Worm (Caenorhabditis elegans) whole organism, late embryonic: Measurements from ENCODE around the gene Y73B6BL.29.
A peak's percentile ranks its signal among the peaks of the same experiment; 100 is the strongest.

Source experiments
- C08G9.2 ChIP-seq: sonication (generic microtip); optimal IDR thresholded peaks from 2 replicates; lab custom pipeline; 2016; ENCODE audit warnings: mild to moderate bottlenecking, missing genetic modification characterization, moderate library complexity, missing compliant biosample characterization
- F13H6.1 ChIP-seq: sonication (generic microtip); optimal IDR thresholded peaks from 2 replicates; lab custom pipeline; 2016; ENCODE audit warnings: missing genetic modification characterization, missing compliant biosample characterization
- K09A11.1 ChIP-seq: sonication (generic microtip); optimal IDR thresholded peaks from 2 replicates; lab custom pipeline; 2017; ENCODE audit warnings: antibody characterized with exemption, mild to moderate bottlenecking, missing genetic modification characterization, missing compliant biosample characterization; ENCODE audit not compliant: insufficient read depth
- Y22D7AL.16 ChIP-seq: sonication (generic microtip); optimal IDR thresholded peaks from 2 replicates; lab custom pipeline; 2016; ENCODE audit warnings: missing genetic modification characterization, missing compliant biosample characterization
- ahr-1 ChIP-seq: sonication (generic microtip); optimal IDR thresholded peaks from 2 replicates; lab custom pipeline; 2016; ENCODE audit warnings: missing genetic modification characterization, missing compliant biosample characterization
- ama-1 ChIP-seq: fragments of 150-350 bp; optimal IDR thresholded peaks from 2 replicates; lab custom pipeline; 2014
- ceh-18 ChIP-seq: sonication (generic microtip); optimal IDR thresholded peaks from 2 replicates; lab custom pipeline; 2016; ENCODE audit warnings: missing genetic modification characterization, missing compliant biosample characterization
- ceh-2 ChIP-seq: sonication (generic microtip); optimal IDR thresholded peaks from 2 replicates; lab custom pipeline; 2016; ENCODE audit warnings: missing genotype, missing genetic modification characterization, missing compliant biosample characterization
- ceh-22 ChIP-seq: sonication (generic microtip); optimal IDR thresholded peaks from 2 replicates; lab custom pipeline; 2017; ENCODE audit warnings: missing biosample characterization, missing genetic modification characterization
- ceh-24 ChIP-seq: sonication (generic microtip); optimal IDR thresholded peaks from 2 replicates; lab custom pipeline; 2016; ENCODE audit warnings: mild to moderate bottlenecking, missing genetic modification characterization, missing compliant biosample characterization
- ceh-30 ChIP-seq: fragments of 150-350 bp; optimal IDR thresholded peaks from 2 replicates; lab custom pipeline; 2014; ENCODE audit warnings: missing biosample characterization, missing genetic modification characterization
- ceh-45 ChIP-seq: fragments of 200-800 bp; sonication (Bioruptor generic); IDR thresholded peaks from 2 replicates; pipeline ENCODE4 v1.3.6; 2022; ENCODE audit warnings: missing genetic modification reagents, missing genetic modification characterization, missing compliant biosample characterization
- dmd-4 ChIP-seq: sonication (generic microtip); optimal IDR thresholded peaks from 2 replicates; lab custom pipeline; 2016; ENCODE audit warnings: borderline replicate concordance, missing genetic modification characterization, missing compliant biosample characterization
- dve-1 ChIP-seq: sonication (generic microtip); optimal IDR thresholded peaks from 2 replicates; lab custom pipeline; 2017; ENCODE audit warnings: antibody characterized with exemption, mild to moderate bottlenecking, missing genetic modification characterization, missing compliant biosample characterization
- elt-2 ChIP-seq: sonication (generic microtip); optimal IDR thresholded peaks from 2 replicates; lab custom pipeline; 2016; ENCODE audit warnings: missing genetic modification reagents, missing genetic modification characterization, missing compliant biosample characterization
- elt-4 ChIP-seq: sonication (generic microtip); optimal IDR thresholded peaks from 2 replicates; lab custom pipeline; 2016; ENCODE audit warnings: missing genetic modification characterization, missing compliant biosample characterization
- ets-4 ChIP-seq: sonication (generic microtip); optimal IDR thresholded peaks from 2 replicates; lab custom pipeline; 2016; ENCODE audit warnings: missing genetic modification characterization, missing compliant biosample characterization
- fax-1 ChIP-seq: sonication (generic microtip); optimal IDR thresholded peaks from 2 replicates; lab custom pipeline; 2016; ENCODE audit warnings: missing genotype, missing genetic modification characterization, missing compliant biosample characterization
- fkh-6 ChIP-seq: sonication (generic microtip); optimal IDR thresholded peaks from 2 replicates; lab custom pipeline; 2016; ENCODE audit warnings: missing genetic modification characterization, missing compliant biosample characterization
- gmeb-2 ChIP-seq: sonication (generic microtip); optimal IDR thresholded peaks from 2 replicates; lab custom pipeline; 2016; ENCODE audit warnings: missing genetic modification characterization, inconsistent platforms, missing compliant biosample characterization
- hlh-13 ChIP-seq: fragments of 200-800 bp; sonication (Bioruptor generic); optimal IDR thresholded peaks from 2 replicates; lab custom pipeline; 2018; ENCODE audit warnings: mild to moderate bottlenecking, missing genetic modification characterization, missing compliant biosample characterization
- hlh-15 ChIP-seq: sonication (generic microtip); optimal IDR thresholded peaks from 2 replicates; lab custom pipeline; 2016; ENCODE audit warnings: missing genetic modification characterization, missing compliant biosample characterization
- hlh-6 ChIP-seq: sonication (generic microtip); optimal IDR thresholded peaks from 2 replicates; lab custom pipeline; 2016; ENCODE audit warnings: missing genotype, missing genetic modification characterization, missing compliant biosample characterization
- lim-6 ChIP-seq: sonication (generic microtip); optimal IDR thresholded peaks from 2 replicates; lab custom pipeline; 2016; ENCODE audit warnings: missing genetic modification characterization, missing compliant biosample characterization
- madf-2 ChIP-seq: sonication (generic microtip); optimal IDR thresholded peaks from 2 replicates; lab custom pipeline; 2017; ENCODE audit warnings: missing genetic modification characterization, missing compliant biosample characterization
- nfya-1 ChIP-seq: sonication (generic microtip); optimal IDR thresholded peaks from 2 replicates; lab custom pipeline; 2017; ENCODE audit warnings: missing genetic modification characterization, mild to moderate bottlenecking, missing compliant biosample characterization, antibody characterized with exemption, moderate library complexity
- nhr-11 ChIP-seq: fragments of 150-350 bp; optimal IDR thresholded peaks from 2 replicates; lab custom pipeline; 2014; ENCODE audit warnings: missing biosample characterization, missing genetic modification characterization
- nhr-232 ChIP-seq: sonication (generic microtip); optimal IDR thresholded peaks from 2 replicates; lab custom pipeline; 2016; ENCODE audit warnings: missing genetic modification characterization, missing compliant biosample characterization
- odd-2 ChIP-seq: sonication (generic microtip); optimal IDR thresholded peaks from 2 replicates; lab custom pipeline; 2017; ENCODE audit warnings: antibody characterized with exemption, mild to moderate bottlenecking, missing genetic modification characterization, missing compliant biosample characterization
- pag-3 ChIP-seq: sonication (generic microtip); optimal IDR thresholded peaks from 2 replicates; lab custom pipeline; 2016; ENCODE audit warnings: missing compliant biosample characterization, missing genetic modification characterization, borderline replicate concordance
- pat-9 ChIP-seq: fragments of 200-800 bp; sonication (Bioruptor generic); optimal IDR thresholded peaks from 2 replicates; lab custom pipeline; 2018; ENCODE audit warnings: mild to moderate bottlenecking, missing genetic modification characterization, moderate library complexity, missing compliant biosample characterization
- pax-1 ChIP-seq: fragments of 150-350 bp; optimal IDR thresholded peaks from 2 replicates; lab custom pipeline; 2014; ENCODE audit warnings: missing biosample characterization, missing genetic modification characterization
- pha-2 ChIP-seq: sonication (generic microtip); optimal IDR thresholded peaks from 2 replicates; lab custom pipeline; 2017; ENCODE audit warnings: mild to moderate bottlenecking, missing genetic modification characterization, missing compliant biosample characterization
- pha-4 ChIP-seq: fragments of 150-350 bp; optimal IDR thresholded peaks from 2 replicates; lab custom pipeline; 2018; ENCODE audit warnings: missing biosample characterization, missing genetic modification reagents, missing genetic modification characterization
- pqm-1 ChIP-seq: sonication (generic microtip); optimal IDR thresholded peaks from 2 replicates; lab custom pipeline; 2016; ENCODE audit warnings: missing genetic modification characterization, missing compliant biosample characterization
- pros-1 ChIP-seq: fragments of 150-350 bp; optimal IDR thresholded peaks from 2 replicates; lab custom pipeline; 2014; ENCODE audit warnings: missing biosample characterization, missing genetic modification reagents, missing genetic modification characterization
- rnt-1 ChIP-seq: sonication (generic microtip); optimal IDR thresholded peaks from 2 replicates; lab custom pipeline; 2016; ENCODE audit warnings: missing genetic modification characterization, missing compliant biosample characterization
- sox-4 ChIP-seq: sonication (generic microtip); optimal IDR thresholded peaks from 2 replicates; lab custom pipeline; 2017; ENCODE audit warnings: mild to moderate bottlenecking, missing genetic modification characterization, inconsistent platforms, missing compliant biosample characterization
- syd-9 ChIP-seq: sonication (generic microtip); optimal IDR thresholded peaks from 2 replicates; lab custom pipeline; 2016; ENCODE audit warnings: mild to moderate bottlenecking, missing genetic modification characterization, moderate library complexity, missing compliant biosample characterization
- tbx-2 ChIP-seq: sonication (generic microtip); optimal IDR thresholded peaks from 2 replicates; lab custom pipeline; 2016; ENCODE audit warnings: missing genetic modification characterization, missing compliant biosample characterization
- tbx-7 ChIP-seq: sonication (generic microtip); optimal IDR thresholded peaks from 2 replicates; lab custom pipeline; 2016; ENCODE audit warnings: missing genotype, missing genetic modification characterization, missing compliant biosample characterization
- unc-3 ChIP-seq, 2 experiments: fragments of 200-800 bp in 1 of 2; sonication (Bioruptor generic) in 1 of 2; sonication (generic microtip) in 1 of 2; conservative IDR thresholded peaks in 1 of 2; optimal IDR thresholded peaks in 1 of 2; 2 replicates each; pipeline versions ENCODE4 v1.3.6 to Lab custom; 2016 to 2022; ENCODE audit warnings: missing compliant biosample characterization in 2 of 2, missing genetic modification characterization in 2 of 2, missing genetic modification reagents in 1 of 2
- unc-55 ChIP-seq: sonication (generic microtip); optimal IDR thresholded peaks from 2 replicates; lab custom pipeline; 2017; ENCODE audit warnings: missing biosample characterization, missing genetic modification reagents, missing genetic modification characterization
- unc-86 ChIP-seq: sonication (generic microtip); optimal IDR thresholded peaks from 2 replicates; lab custom pipeline; 2016; ENCODE audit warnings: missing genetic modification characterization, missing compliant biosample characterization
- zip-5 ChIP-seq: sonication (generic microtip); optimal IDR thresholded peaks from 2 replicates; lab custom pipeline; 2016; ENCODE audit warnings: missing genetic modification characterization, missing compliant biosample characterization

Gene Y73B6BL.29

ce11 chrIV:6329339-6329738 is 7.6 kb downstream of the Y73B6BL.29 start, which contains the start of gene seu-1:
TSS of gene seu-1 (plus strand) at chrIV:6329639.
- TF ChIP-seq hlh-13 (no peak), ceh-2 (no peak), nhr-232 (tag; lab: Kevin White, UChicago) (no peak), hlh-15 (no peak), C08G9.2 (no peak), ama-1 (lab: Kevin White, UChicago) (no peak), ceh-24 (tag; lab: Kevin White, UChicago) (no peak), ahr-1 (tag; lab: Kevin White, UChicago) (no peak)

ce11 chrIV:6330790-6331189 is 9.1 kb downstream of the Y73B6BL.29 start:
- TF ChIP-seq hlh-13 (no peak), rnt-1 (tag; lab: Kevin White, UChicago) (peak; percentile 11), elt-2 (tag; lab: Kevin White, UChicago) (peak; percentile 56)

- TF ChIP-seq pqm-1 (tag; lab: Kevin White, UChicago): no peak
- no peak for TF ChIP-seq unc-55 (GFP tag; lab: Kevin White, UChicago)
- no peak for TF ChIP-seq ets-4 (tag; lab: Kevin White, UChicago)
- TF ChIP-seq nhr-11 (tag; lab: Kevin White, UChicago): no peak
- TF ChIP-seq unc-86 (tag; lab: Kevin White, UChicago): no peak
- no peak for TF ChIP-seq gmeb-2
- TF ChIP-seq fkh-6: no peak
- TF ChIP-seq odd-2 (tag; lab: Kevin White, UChicago): no peak
- no peak for TF ChIP-seq madf-2 (tag; lab: Kevin White, UChicago)
- TF ChIP-seq rnt-1 (tag; lab: Kevin White, UChicago): no peak
- no peak for TF ChIP-seq ceh-22
- no peak for TF ChIP-seq fax-1 (tag; lab: Kevin White, UChicago)
- no peak for TF ChIP-seq Y22D7AL.16 (tag; lab: Kevin White, UChicago)
- TF ChIP-seq sox-4 (tag; lab: Kevin White, UChicago): no peak
- TF ChIP-seq nfya-1 (tag; lab: Kevin White, UChicago): no peak
- TF ChIP-seq, all 69 proteins: peak for 0
Measured at ce11 chrIV:6333915-6334314, 12.2 kb downstream of the Y73B6BL.29 start, which contains the start of gene blos-2. TSS of gene blos-2 (plus strand) at chrIV:6334215.

- TF ChIP-seq hlh-6: no peak
- TF ChIP-seq dve-1 (tag; lab: Kevin White, UChicago): no peak
- no peak for TF ChIP-seq tbx-2 (tag; lab: Kevin White, UChicago)
Measured at ce11 chrIV:6335908-6336307, 14.2 kb downstream of the Y73B6BL.29 start, which contains the start of gene mif-4. TSS of gene mif-4 (minus strand) at chrIV:6335994.

ce11 chrIV:6336748-6337147 is 15.0 kb downstream of the Y73B6BL.29 start:
- TF ChIP-seq nhr-11 (tag; lab: Kevin White, UChicago) (no peak), ceh-45 (GFP tag; lab: Robert Waterston, UW) (no peak), fax-1 (tag; lab: Kevin White, UChicago) (no peak), lim-6 (no peak), tbx-2 (tag; lab: Kevin White, UChicago) (peak; percentile 51), unc-3 (GFP tag; conservative IDR thresholded peaks at IDR 0.05; lab: Robert Waterston, UW) (no peak), unc-3 (tag; optimal IDR thresholded peaks at IDR 0.05; lab: Kevin White, UChicago) (no peak), ceh-22 (no peak), pha-4 (no peak), pat-9 (tag; lab: Kevin White, UChicago) (no peak), pax-1 (no peak), dve-1 (tag; lab: Kevin White, UChicago) (peak; percentile 25), unc-86 (tag; lab: Kevin White, UChicago) (no peak), K09A11.1 (no peak), hlh-6 (no peak), pag-3 (tag; lab: Kevin White, UChicago) (no peak), syd-9 (no peak), elt-4 (no peak), pros-1 (tag; lab: Kevin White, UChicago) (peak; percentile 38), ceh-30 (peak; percentile 47), pha-2 (tag; lab: Kevin White, UChicago) (no peak), fkh-6 (no peak), nfya-1 (tag; lab: Kevin White, UChicago) (peak; percentile 82), ceh-18 (peak; percentile 89), F13H6.1 (no peak), tbx-7 (no peak), dmd-4 (no peak), zip-5 (tag; lab: Kevin White, UChicago) (no peak), nhr-232 (tag; lab: Kevin White, UChicago) (no peak)
